Fruit fly (Drosophila melanogaster): Measurements from ENCODE around the gene t-Grip91.

dm6 chr2L:15740918-15741317 is 43.0 kb upstream of the t-Grip91 start:
- TF ChIP-seq CTCF (optimal IDR thresholded peaks at IDR 0.05) (no peak), CG8478 (optimal IDR thresholded peaks at IDR 0.05) (no peak)
